Fruit fly (Drosophila melanogaster) whole organism, embryonic: ENCODE results near the gene superdeath.

Source experiments
- CG11093 ChIP-seq: fragments of 200-800 bp; sonication (Bioruptor generic); IDR thresholded peaks from 3 replicates; pipeline ENCODE4 v1.3.6; 2022; ENCODE audit warnings: missing biosample characterization, missing genetic modification characterization
- CG12744 ChIP-seq: fragments of 200-800 bp; sonication (Bioruptor generic); optimal IDR thresholded peaks from 2 replicates; lab custom pipeline; 2016; ENCODE audit warnings: missing biosample characterization, missing genetic modification characterization
- CG12769 ChIP-seq: fragments of 200-800 bp; sonication (Bioruptor generic); optimal IDR thresholded peaks from 2 replicates; lab custom pipeline; 2019; ENCODE audit warnings: missing biosample characterization, mild to moderate bottlenecking, missing genetic modification characterization, moderate library complexity
- CG14441 ChIP-seq: fragments of 200-800 bp; sonication (Bioruptor generic); IDR thresholded peaks from 2 replicates; pipeline ENCODE4 v1.3.6; 2022; ENCODE audit warnings: missing biosample characterization, missing genetic modification characterization
- CG14710 ChIP-seq: fragments of 200-800 bp; sonication (Bioruptor generic); optimal IDR thresholded peaks from 3 replicates; lab custom pipeline; 2019; ENCODE audit warnings: missing biosample characterization, mild to moderate bottlenecking, missing genetic modification characterization, moderate library complexity
- CG18476 ChIP-seq: fragments of 200-800 bp; sonication (Bioruptor generic); optimal IDR thresholded peaks from 2 replicates; lab custom pipeline; 2016; ENCODE audit warnings: missing biosample characterization, mild to moderate bottlenecking, missing genetic modification characterization
- CG32532 ChIP-seq: fragments of 200-800 bp; sonication (Bioruptor generic); IDR thresholded peaks from 2 replicates; pipeline ENCODE4 v1.3.6; 2022; ENCODE audit warnings: missing biosample characterization, missing genetic modification characterization
- CG3407 ChIP-seq: fragments of 200-800 bp; sonication (Bioruptor generic); optimal IDR thresholded peaks from 2 replicates; lab custom pipeline; 2018; ENCODE audit warnings: missing biosample characterization, mild to moderate bottlenecking, missing genetic modification characterization
- CG34224 ChIP-seq: fragments of 200-800 bp; sonication (Bioruptor generic); IDR thresholded peaks from 3 replicates; pipeline ENCODE4 v1.3.6; 2022; ENCODE audit warnings: missing biosample characterization, missing genetic modification characterization; ENCODE audit not compliant: partially characterized antibody
- CG4404 ChIP-seq: fragments of 200-800 bp; sonication (Bioruptor generic); IDR thresholded peaks from 2 replicates; pipeline ENCODE4 v1.3.6; 2022; ENCODE audit warnings: missing biosample characterization, missing genetic modification characterization
- CG4617 ChIP-seq: fragments of 200-800 bp; sonication (Bioruptor generic); optimal IDR thresholded peaks from 3 replicates; lab custom pipeline; 2016; ENCODE audit warnings: missing biosample characterization, missing genetic modification characterization, borderline replicate concordance
- CG4707 ChIP-seq: fragments of 200-800 bp; sonication (Bioruptor generic); optimal IDR thresholded peaks from 2 replicates; lab custom pipeline; 2018; ENCODE audit warnings: missing biosample characterization, mild to moderate bottlenecking, missing genetic modification characterization, moderate library complexity
- CG6175 ChIP-seq: fragments of 200-800 bp; sonication (Bioruptor generic); IDR thresholded peaks from 3 replicates; pipeline ENCODE4 v1.3.6; 2022; ENCODE audit warnings: missing biosample characterization, missing genetic modification characterization
- CG6765 ChIP-seq: fragments of 200-800 bp; sonication (Bioruptor generic); optimal IDR thresholded peaks from 3 replicates; lab custom pipeline; 2017; ENCODE audit warnings: missing biosample characterization, mild to moderate bottlenecking, missing genetic modification characterization
- CG6791 ChIP-seq: fragments of 200-800 bp; sonication (Bioruptor generic); IDR thresholded peaks from 3 replicates; pipeline ENCODE4 v1.3.6; 2022; ENCODE audit warnings: missing biosample characterization, missing genetic modification characterization; ENCODE audit not compliant: partially characterized antibody
- CG7556 ChIP-seq: fragments of 200-800 bp; sonication (Bioruptor generic); optimal IDR thresholded peaks from 2 replicates; lab custom pipeline; 2017; ENCODE audit warnings: missing biosample characterization, mild to moderate bottlenecking, missing genetic modification characterization
- CrebB ChIP-seq: fragments of 200-800 bp; sonication (Bioruptor generic); optimal IDR thresholded peaks from 3 replicates; lab custom pipeline; 2018; ENCODE audit warnings: missing biosample characterization, mild to moderate bottlenecking, missing genetic modification characterization
- Dad ChIP-seq: fragments of 200-800 bp; sonication (Bioruptor generic); optimal IDR thresholded peaks from 3 replicates; lab custom pipeline; 2016; ENCODE audit warnings: missing biosample characterization, missing genetic modification characterization
- Dref ChIP-seq: fragments of 200-800 bp; sonication (Bioruptor generic); IDR thresholded peaks from 2 replicates; pipeline ENCODE4 v1.3.6; 2022; ENCODE audit warnings: missing biosample characterization, missing genetic modification characterization
- GATAe ChIP-seq: fragments of 200-800 bp; sonication (Bioruptor generic); conservative IDR thresholded peaks from 2 replicates; pipeline ENCODE4 v1.3.6; 2022; ENCODE audit warnings: missing biosample characterization, missing genetic modification characterization
- H15 ChIP-seq: fragments of 200-800 bp; sonication (Bioruptor generic); IDR thresholded peaks from 3 replicates; pipeline ENCODE4 v1.3.6; 2022; ENCODE audit warnings: missing biosample characterization, missing genetic modification characterization
- HLHmδ ChIP-seq: fragments of 200-800 bp; sonication (Bioruptor generic); optimal IDR thresholded peaks from 2 replicates; lab custom pipeline; 2018; ENCODE audit warnings: missing biosample characterization, mild to moderate bottlenecking, missing genetic modification characterization, moderate library complexity
- Mrtf ChIP-seq: fragments of 200-800 bp; sonication (Bioruptor generic); IDR thresholded peaks from 3 replicates; pipeline ENCODE4 v1.3.6; 2022; ENCODE audit warnings: missing biosample characterization, missing genetic modification characterization
- Nf-YC ChIP-seq: fragments of 200-800 bp; optimal IDR thresholded peaks from 3 replicates; lab custom pipeline; 2019; ENCODE audit warnings: missing biosample characterization, mild to moderate bottlenecking, missing genetic modification characterization, moderate library complexity
- NfI ChIP-seq: fragments of 200-800 bp; sonication (Bioruptor generic); optimal IDR thresholded peaks from 3 replicates; lab custom pipeline; 2018; ENCODE audit warnings: missing biosample characterization, mild to moderate bottlenecking, missing genetic modification characterization, moderate library complexity
- Oaz ChIP-seq: fragments of 200-800 bp; sonication (Bioruptor generic); IDR thresholded peaks from 2 replicates; pipeline ENCODE4 v1.3.6; 2022; ENCODE audit warnings: missing biosample characterization, missing genetic modification characterization
- Scr ChIP-seq: fragments of 200-800 bp; sonication (Bioruptor generic); IDR thresholded peaks from 2 replicates; pipeline ENCODE4 v1.3.6; 2022; ENCODE audit warnings: missing biosample characterization, missing genetic modification characterization; ENCODE audit not compliant: partially characterized antibody
- Ssrp ChIP-seq: fragments of 200-800 bp; sonication (Bioruptor generic); optimal IDR thresholded peaks from 2 replicates; lab custom pipeline; 2018; ENCODE audit warnings: missing biosample characterization, mild to moderate bottlenecking, missing genetic modification characterization, moderate library complexity
- amos ChIP-seq: fragments of 200-800 bp; sonication (Bioruptor generic); IDR thresholded peaks from 2 replicates; pipeline ENCODE4 v1.3.6; 2022; ENCODE audit warnings: missing biosample characterization, missing genetic modification characterization; ENCODE audit not compliant: partially characterized antibody
- ato ChIP-seq: fragments of 200-800 bp; sonication (Bioruptor generic); IDR thresholded peaks from 2 replicates; pipeline ENCODE4 v1.3.6; 2022; ENCODE audit warnings: missing biosample characterization, missing genetic modification characterization; ENCODE audit not compliant: partially characterized antibody
- bigmax ChIP-seq: fragments of 200-800 bp; sonication (Bioruptor generic); optimal IDR thresholded peaks from 2 replicates; lab custom pipeline; 2018; ENCODE audit warnings: missing biosample characterization, mild to moderate bottlenecking, missing genetic modification characterization
- chn ChIP-seq: fragments of 200-800 bp; sonication (Bioruptor generic); optimal IDR thresholded peaks from 2 replicates; lab custom pipeline; 2016; ENCODE audit warnings: missing biosample characterization, missing genetic modification characterization
- fd96Cb ChIP-seq: fragments of 200-800 bp; sonication (Bioruptor generic); optimal IDR thresholded peaks from 2 replicates; lab custom pipeline; 2018; ENCODE audit warnings: missing biosample characterization, mild to moderate bottlenecking, missing genetic modification characterization, moderate library complexity
- gem ChIP-seq: fragments of 200-800 bp; sonication (Bioruptor generic); optimal IDR thresholded peaks from 2 replicates; lab custom pipeline; 2019; ENCODE audit warnings: missing biosample characterization, mild to moderate bottlenecking, missing genetic modification characterization, moderate library complexity
- ham ChIP-seq: fragments of 200-800 bp; sonication (Bioruptor generic); IDR thresholded peaks from 2 replicates; pipeline ENCODE4 v1.3.6; 2022; ENCODE audit warnings: missing biosample characterization, missing genetic modification characterization
- her ChIP-seq: fragments of 200-800 bp; sonication (Bioruptor generic); optimal IDR thresholded peaks from 2 replicates; lab custom pipeline; 2016; ENCODE audit warnings: missing biosample characterization, missing genetic modification characterization
- insv ChIP-seq, 2 experiments: fragments of 200-800 bp; sonication (Bioruptor generic); optimal IDR thresholded peaks; 3 replicates each; lab custom pipeline; 2016 to 2018; ENCODE audit warnings: missing biosample characterization in 2 of 2, missing genetic modification characterization in 2 of 2
- kni ChIP-seq: fragments of 200-800 bp; sonication (Bioruptor generic); optimal IDR thresholded peaks from 3 replicates; lab custom pipeline; 2017; ENCODE audit warnings: mild to moderate bottlenecking, missing biosample characterization, missing genetic modification reagents, missing genetic modification characterization
- lab ChIP-seq: fragments of 200-800 bp; sonication (Bioruptor generic); optimal IDR thresholded peaks from 3 replicates; lab custom pipeline; 2017; ENCODE audit warnings: missing biosample characterization, missing genetic modification characterization, mild to moderate bottlenecking, moderate library complexity, missing genetic modification reagents
- lmd ChIP-seq: fragments of 200-800 bp; sonication (Bioruptor generic); IDR thresholded peaks from 2 replicates; pipeline ENCODE4 v1.3.6; 2022; ENCODE audit warnings: missing biosample characterization, missing genetic modification characterization
- lov ChIP-seq, 2 experiments: fragments of 200-800 bp in 1 of 2; fragments of >200 bp in 1 of 2; sonication (Bioruptor generic) in 1 of 2; IDR thresholded peaks in 1 of 2; optimal IDR thresholded peaks in 1 of 2; 2 replicates in 1 of 2; 3 replicates in 1 of 2; pipeline versions ENCODE4 v1.3.6 to Lab custom; 2017 to 2022; ENCODE audit warnings: missing biosample characterization in 1 of 2, missing genetic modification characterization in 1 of 2
- schlank ChIP-seq: fragments of 200-800 bp; sonication (Bioruptor generic); optimal IDR thresholded peaks from 2 replicates; lab custom pipeline; 2018; ENCODE audit warnings: missing biosample characterization, mild to moderate bottlenecking, missing genetic modification characterization
- sens-2 ChIP-seq: fragments of 200-800 bp; sonication (Bioruptor generic); IDR thresholded peaks from 2 replicates; pipeline ENCODE4 v1.3.6; 2022; ENCODE audit warnings: missing biosample characterization, missing genetic modification characterization
- sr ChIP-seq: fragments of 200-800 bp; sonication (Bioruptor generic); IDR thresholded peaks from 3 replicates; pipeline ENCODE4 v1.3.6; 2022; ENCODE audit warnings: missing biosample characterization, missing genetic modification characterization
- wek ChIP-seq: fragments of 200-800 bp; sonication (Bioruptor generic); optimal IDR thresholded peaks from 3 replicates; lab custom pipeline; 2018; ENCODE audit warnings: missing biosample characterization, mild to moderate bottlenecking, missing genetic modification characterization, moderate library complexity
- zen2 ChIP-seq: fragments of 200-800 bp; sonication (Bioruptor generic); IDR thresholded peaks from 3 replicates; pipeline ENCODE4 v1.3.6; 2022; ENCODE audit warnings: missing biosample characterization, missing genetic modification characterization; ENCODE audit not compliant: partially characterized antibody

The superdeath gene

dm6 chr3R:29122817-29123611 is 15.4 kb upstream of the superdeath start, which contains the start of the genes yem and Ctl2 (continued):
- peak; percentile 7 for TF ChIP-seq CG3407
- TF ChIP-seq Nf-YC (tag; lab: Kevin White, UChicago), result peak; percentile 58
- peak; percentile 23 for TF ChIP-seq CG4617 (GFP tag; lab: Kevin White, UChicago)
- peak; percentile 80 for TF ChIP-seq CG12744 (GFP tag; lab: Kevin White, UChicago)
- peak; percentile 62 for TF ChIP-seq lab (GFP tag; lab: Kevin White, UChicago)

dm6 chr3R:29124128-29124527 is 14.3 kb upstream of the superdeath start:
- TF ChIP-seq CG12769 (peak; percentile 79), wek (peak; percentile 54), CG14710 (tag; lab: Kevin White, UChicago) (peak; percentile 32), CG4404 (GFP tag; lab: Robert Waterston, UW) (peak; percentile 77), schlank (tag; lab: Kevin White, UChicago) (peak; percentile 62), NfI (peak; percentile 58), CG6765 (GFP tag; lab: Kevin White, UChicago) (no peak), CG6175 (GFP tag; lab: Robert Waterston, UW) (0 out of 3 replicates have a peak, but pooled peaks have one; percentile 52), ato (GFP tag; lab: Robert Waterston, UW) (no peak), Ssrp (peak; percentile 41), chn (GFP tag; lab: Kevin White, UChicago) (peak; percentile 36), CG34224 (GFP tag; lab: Robert Waterston, UW) (no peak), CG11093 (GFP tag; lab: Robert Waterston, UW) (peak; percentile 64; the same call in 2 of the 3 replicates), gem (tag; lab: Kevin White, UChicago) (peak; percentile 82), CG32532 (GFP tag; lab: Robert Waterston, UW) (peak; percentile 78), Oaz (GFP tag; lab: Robert Waterston, UW) (peak; percentile 29; the same call in 1 of the 2 replicates), HLHmδ (GFP tag; lab: Kevin White, UChicago) (no peak), sens-2 (GFP tag; lab: Robert Waterston, UW) (peak; percentile 47; the same call in 1 of the 2 replicates), CG4707 (GFP tag; lab: Kevin White, UChicago) (no peak), kni (GFP tag; lab: Kevin White, UChicago) (no peak), amos (GFP tag; lab: Robert Waterston, UW) (no peak), CG6791 (GFP tag; lab: Robert Waterston, UW) (no peak), Mrtf (peak; percentile 72), CG14441 (peak; percentile 78), fd96Cb (tag; lab: Kevin White, UChicago) (peak; percentile 67), insv (GFP tag; optimal IDR thresholded peaks at IDR 0.05; lab: Kevin White, UChicago) (no peak), GATAe (GFP tag; lab: Robert Waterston, UW) (peak; percentile 54; the same call in 1 of the 2 replicates), sr (GFP tag; lab: Robert Waterston, UW) (peak; percentile 44; the same call in 1 of the 3 replicates), Dref (GFP tag; lab: Robert Waterston, UW) (no peak), H15 (peak; percentile 63; the same call in 1 of the 3 replicates), Dad (GFP tag; lab: Kevin White, UChicago) (peak; percentile 18), ham (GFP tag; lab: Robert Waterston, UW) (no peak), Scr (GFP tag; lab: Robert Waterston, UW) (no peak), her (peak; percentile 70), lov (optimal IDR thresholded peaks at IDR 0.05; lab: Kevin White, UChicago) (no peak), lov (GFP tag; IDR thresholded peaks at IDR 0.05; lab: Robert Waterston, UW) (peak; percentile 86), CG7556 (peak; percentile 38), CG18476 (GFP tag; lab: Kevin White, UChicago) (no peak), lmd (GFP tag; lab: Robert Waterston, UW) (peak; percentile 74), zen2 (GFP tag; lab: Robert Waterston, UW) (no peak), bigmax (GFP tag; lab: Kevin White, UChicago) (no peak), CrebB (no peak)
